Worm (Caenorhabditis elegans) whole organism, L4 larva: ENCODE results near the gene sra-2.

ENCODE experiments used
- D1046.2 ChIP-seq: fragments of 200-800 bp; sonication (Bioruptor generic); IDR thresholded peaks from 2 replicates; pipeline ENCODE4 v1.3.6; 2022; ENCODE audit warnings: missing genetic modification characterization, missing compliant biosample characterization
- T20F7.1 ChIP-seq: fragments of 200-800 bp; sonication (Bioruptor generic); optimal IDR thresholded peaks from 2 replicates; lab custom pipeline; 2018; ENCODE audit warnings: mild to moderate bottlenecking, missing genetic modification characterization, missing compliant biosample characterization
- T26A8.4 ChIP-seq: fragments of 200-800 bp; sonication (Bioruptor generic); IDR thresholded peaks from 2 replicates; pipeline ENCODE4 v1.3.6; 2022; ENCODE audit warnings: missing genetic modification characterization, missing compliant biosample characterization
- ZK337.2 ChIP-seq: fragments of 200-800 bp; sonication (Bioruptor generic); IDR thresholded peaks from 2 replicates; pipeline ENCODE4 v1.3.6; 2022; ENCODE audit warnings: missing genetic modification reagents, missing genetic modification characterization, missing compliant biosample characterization
- aha-1 ChIP-seq: fragments of 150-350 bp; peaks from one replicate; lab custom pipeline; 2014; ENCODE audit warnings: missing biosample characterization, missing genetic modification characterization
- arid-1 ChIP-seq: fragments of 200-800 bp; sonication (Bioruptor generic); conservative IDR thresholded peaks from 2 replicates; pipeline ENCODE4 v1.3.6; 2022; ENCODE audit warnings: missing genetic modification reagents, missing genetic modification characterization, missing compliant biosample characterization
- ceh-20 ChIP-seq: fragments of 200-800 bp; sonication (Bioruptor generic); IDR thresholded peaks from 2 replicates; pipeline ENCODE4 v1.3.6; 2022; ENCODE audit warnings: missing genetic modification reagents, missing genetic modification characterization, missing compliant biosample characterization
- cey-2 ChIP-seq: sonication (generic microtip); optimal IDR thresholded peaks from 3 replicates; lab custom pipeline; 2017; ENCODE audit warnings: missing genetic modification characterization, mild to moderate bottlenecking, missing compliant biosample characterization, antibody characterized with exemption, borderline replicate concordance; ENCODE audit not compliant: insufficient read depth
- ctbp-1 ChIP-seq: fragments of 200-800 bp; sonication (Bioruptor generic); IDR thresholded peaks from 2 replicates; pipeline ENCODE4 v1.3.6; 2022; ENCODE audit warnings: missing genetic modification reagents, missing genetic modification characterization, missing compliant biosample characterization
- daf-12 ChIP-seq: fragments of 150-350 bp; optimal IDR thresholded peaks from 2 replicates; lab custom pipeline; 2014; ENCODE audit warnings: missing biosample characterization, missing genetic modification reagents, missing genetic modification characterization
- dmd-6 ChIP-seq: fragments of 200-800 bp; sonication (Bioruptor generic); IDR thresholded peaks from 2 replicates; pipeline ENCODE4 v1.3.6; 2022; ENCODE audit warnings: missing genetic modification reagents, missing genetic modification characterization, missing compliant biosample characterization
- dmd-8 ChIP-seq: fragments of 200-800 bp; sonication (Bioruptor generic); IDR thresholded peaks from 2 replicates; pipeline ENCODE4 v1.3.6; 2022; ENCODE audit warnings: missing genetic modification characterization, missing compliant biosample characterization
- dve-1 ChIP-seq: sonication (generic microtip); optimal IDR thresholded peaks from 2 replicates; lab custom pipeline; 2017; ENCODE audit warnings: antibody characterized with exemption, mild to moderate bottlenecking, missing genetic modification characterization, missing compliant biosample characterization; ENCODE audit not compliant: insufficient read depth
- fos-1 ChIP-seq: fragments of 150-350 bp; optimal IDR thresholded peaks from 2 replicates; lab custom pipeline; 2014; ENCODE audit warnings: missing biosample characterization, missing genetic modification characterization
- hlh-11 ChIP-seq: fragments of 200-800 bp; sonication (Bioruptor generic); optimal IDR thresholded peaks from 2 replicates; lab custom pipeline; 2018; ENCODE audit warnings: mild to moderate bottlenecking, missing genetic modification characterization, missing compliant biosample characterization
- hlh-30 ChIP-seq: sonication (generic microtip); optimal IDR thresholded peaks from 2 replicates; lab custom pipeline; 2017; ENCODE audit warnings: antibody characterized with exemption, mild to moderate bottlenecking, missing genetic modification characterization, missing compliant biosample characterization; ENCODE audit not compliant: insufficient read depth
- hmg-1.1 ChIP-seq: fragments of 200-800 bp; sonication (Bioruptor generic); IDR thresholded peaks from 2 replicates; pipeline ENCODE4 v1.3.6; 2022; ENCODE audit warnings: missing genetic modification reagents, missing genetic modification characterization, missing compliant biosample characterization
- jun-1 ChIP-seq: fragments of 150-350 bp; optimal IDR thresholded peaks from 2 replicates; lab custom pipeline; 2014; ENCODE audit warnings: missing biosample characterization, missing genetic modification reagents, missing genetic modification characterization
- lin-1 ChIP-seq: fragments of 200-800 bp; sonication (Bioruptor generic); IDR thresholded peaks from 2 replicates; pipeline ENCODE4 v1.3.6; 2022; ENCODE audit warnings: missing genetic modification reagents, missing genetic modification characterization, missing compliant biosample characterization
- lin-15B ChIP-seq: fragments of 150-350 bp; sonication (generic microtip); optimal IDR thresholded peaks from 3 replicates; lab custom pipeline; 2014; ENCODE audit warnings: missing biosample characterization, missing genetic modification characterization
- lsy-2 ChIP-seq, 2 experiments: fragments of 150-350 bp in 1 of 2; sonication (generic microtip) in 1 of 2; optimal IDR thresholded peaks; 2 replicates each; lab custom pipeline; 2014 to 2017; ENCODE audit warnings: missing biosample characterization in 2 of 2, missing genetic modification characterization in 2 of 2
- madf-9 ChIP-seq: fragments of 200-800 bp; sonication (Bioruptor generic); conservative IDR thresholded peaks from 2 replicates; pipeline ENCODE4 v1.3.6; 2022; ENCODE audit warnings: missing genetic modification reagents, missing genetic modification characterization, missing compliant biosample characterization
- mep-1 ChIP-seq: fragments of 150-350 bp; sonication (generic microtip); optimal IDR thresholded peaks from 3 replicates; lab custom pipeline; 2014; ENCODE audit warnings: missing biosample characterization, missing genetic modification characterization
- mxl-3 ChIP-seq: fragments of 200-800 bp; sonication (Bioruptor generic); optimal IDR thresholded peaks from 2 replicates; lab custom pipeline; 2018; ENCODE audit warnings: mild to moderate bottlenecking, missing genetic modification characterization, missing compliant biosample characterization
- nhr-102 ChIP-seq: sonication (generic microtip); optimal IDR thresholded peaks from 2 replicates; lab custom pipeline; 2016; ENCODE audit warnings: mild to moderate bottlenecking, missing genetic modification characterization, moderate library complexity, missing compliant biosample characterization
- nhr-25 ChIP-seq: sonication (generic microtip); optimal IDR thresholded peaks from 2 replicates; lab custom pipeline; 2017; ENCODE audit warnings: missing genetic modification characterization, mild to moderate bottlenecking, missing compliant biosample characterization, antibody characterized with exemption, moderate library complexity, borderline replicate concordance; ENCODE audit not compliant: insufficient read depth
- nhr-28 ChIP-seq: fragments of 150-350 bp; optimal IDR thresholded peaks from 2 replicates; lab custom pipeline; 2014; ENCODE audit warnings: missing biosample characterization, missing genetic modification characterization
- nhr-41 ChIP-seq: fragments of 200-800 bp; sonication (Bioruptor generic); IDR thresholded peaks from 2 replicates; pipeline ENCODE4 v1.3.6; 2022; ENCODE audit warnings: missing genetic modification reagents, missing genetic modification characterization, missing compliant biosample characterization
- nhr-48 ChIP-seq: sonication (generic microtip); optimal IDR thresholded peaks from 2 replicates; lab custom pipeline; 2016; ENCODE audit warnings: mild to moderate bottlenecking, missing genetic modification characterization, missing compliant biosample characterization
- nhr-6 ChIP-seq: fragments of 150-350 bp; optimal IDR thresholded peaks from 2 replicates; lab custom pipeline; 2014; ENCODE audit warnings: missing biosample characterization, missing genetic modification characterization
- pha-4 ChIP-seq, 2 experiments: fragments of 150-350 bp in 1 of 2; fragments of 200-800 bp in 1 of 2; sonication (Bioruptor generic) in 1 of 2; IDR thresholded peaks in 1 of 2; optimal IDR thresholded peaks in 1 of 2; 2 replicates each; pipeline versions ENCODE4 v1.3.6 to Lab custom; 2014 to 2022; ENCODE audit warnings: missing genetic modification characterization in 2 of 2, missing genetic modification reagents in 2 of 2, missing biosample characterization in 1 of 2, missing compliant biosample characterization in 1 of 2
- php-3 ChIP-seq: fragments of 200-800 bp; sonication (Bioruptor generic); IDR thresholded peaks from 2 replicates; pipeline ENCODE4 v1.3.6; 2022; ENCODE audit warnings: missing genetic modification reagents, missing genetic modification characterization, missing compliant biosample characterization
- rbr-2 ChIP-seq: sonication (generic microtip); optimal IDR thresholded peaks from 2 replicates; lab custom pipeline; 2016; ENCODE audit warnings: missing genotype, missing genetic modification characterization, missing compliant biosample characterization
- saeg-2 ChIP-seq: fragments of 200-800 bp; sonication (Bioruptor generic); IDR thresholded peaks from 2 replicates; pipeline ENCODE4 v1.3.6; 2022; ENCODE audit warnings: missing genetic modification reagents, missing genetic modification characterization, missing compliant biosample characterization
- snpc-1.2 ChIP-seq: fragments of 200-800 bp; sonication (Bioruptor generic); IDR thresholded peaks from 2 replicates; pipeline ENCODE4 v1.3.6; 2022; ENCODE audit warnings: missing genetic modification reagents, missing genetic modification characterization, missing compliant biosample characterization
- snpc-4 ChIP-seq: fragments of 150-350 bp; optimal IDR thresholded peaks from 2 replicates; lab custom pipeline; 2014; ENCODE audit warnings: missing biosample characterization, missing genetic modification characterization
- tag-97 ChIP-seq: fragments of 200-800 bp; sonication (Bioruptor generic); IDR thresholded peaks from 2 replicates; pipeline ENCODE4 v1.3.6; 2022; ENCODE audit warnings: missing genetic modification characterization, missing compliant biosample characterization
- unc-62 ChIP-seq, 3 experiments: fragments of 150-350 bp in 1 of 3; sonication (generic microtip); optimal IDR thresholded peaks in 2 of 3; peaks in 1 of 3; 1 replicate in 1 of 3; 2 replicates in 2 of 3; lab custom pipeline; 2014 to 2017; ENCODE audit warnings: missing biosample characterization in 3 of 3, missing genetic modification characterization in 3 of 3, missing genetic modification reagents in 3 of 3, missing genotype in 1 of 3
- vab-7 ChIP-seq: fragments of 200-800 bp; sonication (Bioruptor generic); IDR thresholded peaks from 2 replicates; pipeline ENCODE4 v1.3.6; 2022; ENCODE audit warnings: missing genetic modification reagents, missing genetic modification characterization, missing compliant biosample characterization

Gene sra-2

DNA sequence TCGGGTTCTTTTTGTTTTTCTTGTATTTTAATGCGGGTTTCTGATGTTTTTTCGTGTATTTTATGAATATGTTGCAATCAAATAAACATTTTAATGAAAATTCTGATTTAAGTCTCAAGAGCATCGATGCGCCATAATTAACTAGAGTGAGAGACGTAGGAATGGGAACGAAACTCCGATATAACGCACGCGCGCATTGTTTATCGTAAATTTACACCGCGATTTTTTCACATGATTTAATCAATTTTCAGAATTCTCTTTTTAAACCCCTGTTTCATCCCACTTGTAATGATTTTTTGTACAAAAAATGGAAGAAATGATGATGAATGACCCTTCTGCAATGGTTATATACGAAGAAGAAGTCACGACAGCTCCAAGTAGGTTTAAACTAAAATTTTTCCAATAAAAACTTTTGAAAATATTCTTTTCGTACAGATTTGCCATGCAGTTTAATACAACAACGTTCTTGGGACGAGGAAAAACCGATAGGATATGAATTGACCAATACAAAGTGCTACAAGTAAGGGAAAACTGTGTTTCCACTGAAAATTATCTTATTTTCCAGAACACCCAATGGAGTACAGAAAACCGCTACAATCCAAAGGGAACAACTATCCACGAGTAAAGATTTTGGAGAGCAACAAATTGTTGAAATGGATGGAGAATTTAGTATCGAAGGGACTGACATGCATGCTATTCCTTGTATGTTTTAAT is 29.0 kb downstream of the sra-2 start, which contains the start of gene zfp-2 (continued):
- no peak for TF ChIP-seq cey-2 (tag; lab: Kevin White, UChicago)

DNA sequence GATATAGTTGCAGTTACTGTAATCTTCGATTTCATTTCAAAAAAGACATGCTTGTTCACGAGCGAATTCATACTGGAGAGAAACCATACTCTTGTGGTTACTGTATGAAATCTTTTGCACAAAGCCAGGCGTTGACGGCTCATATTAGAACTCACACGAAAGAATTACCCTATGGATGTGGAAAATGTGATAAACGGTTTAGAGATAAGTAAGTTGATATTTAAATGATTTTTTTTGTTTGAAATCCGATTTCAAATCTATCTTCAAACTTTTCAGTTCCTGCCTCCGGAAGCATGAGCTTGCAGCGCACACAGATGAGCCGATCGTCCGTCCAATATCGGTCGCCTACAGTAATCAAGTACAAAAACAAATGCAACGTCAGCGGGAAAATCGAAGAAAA is 30.3 kb downstream of the sra-2 start:
- TF ChIP-seq unc-62 (GFP tag; optimal IDR thresholded peaks at IDR 0.05 in 1 of 2; lab: Kevin White, UChicago): peak in 1 of 2 experiments; percentile 58
- no peak for TF ChIP-seq unc-62 (tag; optimal IDR thresholded peaks at IDR 0.05; lab: Kevin White, UChicago)
- peak; percentile 66 for TF ChIP-seq aha-1
- TF ChIP-seq dmd-8 (GFP tag; lab: Robert Waterston, UW): no peak
- no peak for TF ChIP-seq snpc-4 (tag; lab: Kevin White, UChicago)
- TF ChIP-seq, all 104 proteins: peak for 2

DNA sequence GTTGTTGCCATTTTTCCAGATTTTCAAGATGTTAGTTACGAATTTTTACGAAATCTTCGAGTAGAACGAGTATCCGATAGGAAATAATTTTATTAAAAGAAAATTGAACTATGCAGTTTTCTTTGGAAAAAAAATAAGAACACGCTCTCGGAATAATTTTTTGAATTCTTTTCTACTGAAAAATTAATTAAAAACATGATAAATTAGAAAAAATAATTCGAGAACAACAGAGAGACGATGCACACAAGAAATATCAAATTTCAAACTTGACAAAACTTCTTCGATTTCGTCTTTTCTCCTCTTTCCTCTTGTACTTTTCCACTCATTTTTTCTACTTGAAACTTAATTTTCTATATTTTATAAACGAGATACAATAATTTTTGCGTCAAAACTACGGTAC is 31.3 kb downstream of the sra-2 start, which contains the start of gene F35H8.4:
Gene F35H8.4 (minus strand): TSS at position 101 of the 400 bp plus-strand sequence.
- TF ChIP-seq arid-1 (GFP tag; lab: Robert Waterston, UW): no peak
- peak in 1 of 2 experiments; percentile 2 for TF ChIP-seq lsy-2 (tag; optimal IDR thresholded peaks at IDR 0.05; lab: Kevin White, UChicago)

DNA sequence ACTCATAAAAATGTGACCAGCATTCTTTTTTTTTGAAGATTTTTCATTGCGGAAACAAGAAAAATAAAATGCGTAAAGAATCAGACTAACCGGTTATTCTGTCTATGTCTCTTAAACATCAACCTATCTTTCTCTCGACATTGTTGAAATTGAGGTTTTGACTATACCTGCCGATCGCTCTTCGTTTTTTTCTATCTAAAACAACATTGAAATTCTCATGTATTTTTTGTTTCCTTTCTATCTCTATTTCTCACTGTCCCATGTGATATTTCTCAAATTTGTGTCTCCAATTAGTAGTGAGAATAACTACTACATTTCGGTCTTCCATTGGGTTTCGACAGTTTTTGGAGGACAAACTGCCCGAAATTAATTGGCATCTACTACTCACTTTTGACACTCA is 32.3 kb downstream of the sra-2 start:
- TF ChIP-seq hlh-30 (tag; lab: Kevin White, UChicago) (peak; percentile 42), dmd-6 (GFP tag; lab: Robert Waterston, UW) (0 out of 2 replicates have a peak, but pooled peaks have one; percentile 6), lsy-2 (tag; optimal IDR thresholded peaks at IDR 0.05; lab: Kevin White, UChicago) (peak in 1 of 2 experiments; percentile 3), rbr-2 (tag; lab: Kevin White, UChicago) (no peak), T26A8.4 (GFP tag; lab: Robert Waterston, UW) (no peak), vab-7 (GFP tag; lab: Robert Waterston, UW) (no peak), dve-1 (tag; lab: Kevin White, UChicago) (peak; percentile 5), php-3 (GFP tag; lab: Robert Waterston, UW) (no peak), pha-4 (GFP tag; IDR thresholded peaks at IDR 0.05; lab: Robert Waterston, UW) (no peak), pha-4 (tag; optimal IDR thresholded peaks at IDR 0.05; lab: Kevin White, UChicago) (no peak), nhr-28 (peak; percentile 64), lin-15B (tag; lab: Kevin White, UChicago) (no peak), nhr-25 (tag; lab: Kevin White, UChicago) (peak; percentile 37), D1046.2 (no peak), madf-9 (no peak), mep-1 (tag; lab: Kevin White, UChicago) (peak; percentile 15), T20F7.1 (peak; percentile 6), nhr-102 (tag; lab: Kevin White, UChicago) (no peak), jun-1 (tag; lab: Kevin White, UChicago) (no peak), hlh-11 (peak; percentile 15), snpc-1.2 (GFP tag; lab: Robert Waterston, UW) (no peak)
- TF ChIP-seq, all 104 proteins: peak for 9

DNA sequence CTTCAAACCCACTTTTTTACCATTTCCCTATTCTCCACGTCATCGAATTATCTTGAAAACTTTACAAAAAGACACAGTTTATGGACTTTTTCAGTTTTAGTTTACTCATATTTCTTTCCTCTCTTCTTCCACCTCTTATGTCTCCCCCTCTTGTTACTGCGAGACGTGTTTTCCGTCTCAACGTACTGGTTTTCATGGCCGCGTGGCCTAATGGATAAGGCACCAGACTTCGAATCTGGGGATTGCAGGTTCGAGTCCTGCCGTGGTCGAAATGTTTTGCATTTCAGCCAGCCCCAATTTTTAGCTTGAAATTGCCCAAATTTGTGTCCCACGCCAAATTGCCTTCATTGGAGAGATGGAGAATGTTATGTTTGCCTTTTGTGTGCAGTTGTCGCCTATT is 37.5 kb downstream of the sra-2 start:
- TF ChIP-seq nhr-41 (GFP tag; lab: Robert Waterston, UW): peak; percentile 82; the same call in 1 of the 2 replicates
- TF ChIP-seq nhr-6 (tag; lab: Kevin White, UChicago): peak; percentile 14
- no peak for TF ChIP-seq tag-97 (GFP tag; lab: Robert Waterston, UW)
- peak; percentile 62 for TF ChIP-seq nhr-48
- peak; percentile 54 for TF ChIP-seq hlh-30 (tag; lab: Kevin White, UChicago)
- peak; percentile 82 for TF ChIP-seq hmg-1.1
- 0 out of 2 replicates have a peak, but pooled peaks have one; percentile 46 for TF ChIP-seq saeg-2 (GFP tag; lab: Robert Waterston, UW)
- TF ChIP-seq ZK337.2: peak; percentile 70
- peak; percentile 64 for TF ChIP-seq mxl-3 (GFP tag; lab: Kevin White, UChicago)
- no peak for TF ChIP-seq fos-1
- peak; percentile 65; the same call in 1 of the 2 replicates for TF ChIP-seq T26A8.4 (GFP tag; lab: Robert Waterston, UW)
- TF ChIP-seq lin-1 (GFP tag; lab: Robert Waterston, UW): peak; percentile 83
- TF ChIP-seq ceh-20: peak; percentile 76; the same call in 1 of the 2 replicates
- peak; percentile 78 for TF ChIP-seq ctbp-1 (GFP tag; lab: Robert Waterston, UW)
- TF ChIP-seq daf-12 (tag; lab: Kevin White, UChicago): no peak
- peak; percentile 67 for TF ChIP-seq dmd-6 (GFP tag; lab: Robert Waterston, UW)
- TF ChIP-seq lin-15B (tag; lab: Kevin White, UChicago): no peak
- peak; percentile 50 for TF ChIP-seq nhr-102 (tag; lab: Kevin White, UChicago)
